Worm (Caenorhabditis elegans) whole organism, L4/young adult: Measurements from ENCODE around the gene ipp-5.

Experiments used
- W03F9.2 ChIP-seq: fragments of 150-350 bp; optimal IDR thresholded peaks from 2 replicates; lab custom pipeline; 2014; ENCODE audit warnings: missing biosample characterization, missing genetic modification characterization
- him-1 ChIP-seq: sonication (generic microtip); optimal IDR thresholded peaks from 2 replicates; lab custom pipeline; 2016; ENCODE audit warnings: missing genotype, missing genetic modification reagents, missing genetic modification characterization, missing compliant biosample characterization

DNA sequence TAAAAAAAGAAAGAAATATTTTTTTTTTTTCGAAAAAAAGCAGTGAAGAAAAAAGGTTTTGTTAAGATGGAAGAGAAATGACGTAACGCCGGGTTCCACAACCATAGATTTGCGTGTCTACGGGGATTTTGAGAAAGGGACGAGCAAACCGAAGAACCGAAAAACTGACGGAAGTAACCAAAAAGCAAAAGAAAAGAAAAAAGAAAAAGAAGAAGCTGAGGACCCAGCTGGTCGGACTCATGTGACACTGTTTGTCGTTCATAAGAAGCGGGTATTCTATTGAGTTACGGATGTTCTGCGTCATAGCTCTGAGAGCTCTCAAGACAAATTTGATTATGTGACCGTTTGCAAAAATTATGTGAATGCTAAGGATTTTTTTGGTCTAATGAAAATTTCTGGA is 48.5 kb upstream of the ipp-5 start:
- TF ChIP-seq him-1 (tag; lab: Kevin White, UChicago) (peak; percentile 20), W03F9.2 (no peak)
